Worm (Caenorhabditis elegans): ENCODE measurements around the gene C10C5.5.

DNA sequence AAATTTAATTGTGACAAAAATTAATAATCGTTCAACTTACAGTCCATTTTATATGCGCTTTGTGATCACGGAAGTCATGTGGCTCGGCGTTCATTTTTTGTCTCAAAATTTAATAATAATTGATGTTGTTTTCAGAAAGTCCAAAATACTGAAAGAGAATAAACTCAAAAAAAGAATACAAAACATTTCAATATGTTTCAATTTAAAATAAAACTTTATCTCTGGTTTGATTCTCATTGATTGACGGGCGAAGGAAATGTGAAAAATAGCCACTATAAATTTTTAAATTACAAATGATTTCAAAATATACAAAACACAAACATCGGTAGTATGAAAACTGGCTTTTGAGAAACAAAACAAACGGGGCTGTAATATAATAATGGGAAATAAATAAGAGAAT is 42.0 kb upstream of the C10C5.5 start, which contains the start of gene T20D3.6:
- TF ChIP-seq nhr-20 (tag; optimal IDR thresholded peaks at IDR 0.05) (no peak), ama-1 (optimal IDR thresholded peaks at IDR 0.05) (no peak)
